Fruit fly (Drosophila melanogaster): ENCODE measurements around the gene CG6125.

CG6125 gene

DNA sequence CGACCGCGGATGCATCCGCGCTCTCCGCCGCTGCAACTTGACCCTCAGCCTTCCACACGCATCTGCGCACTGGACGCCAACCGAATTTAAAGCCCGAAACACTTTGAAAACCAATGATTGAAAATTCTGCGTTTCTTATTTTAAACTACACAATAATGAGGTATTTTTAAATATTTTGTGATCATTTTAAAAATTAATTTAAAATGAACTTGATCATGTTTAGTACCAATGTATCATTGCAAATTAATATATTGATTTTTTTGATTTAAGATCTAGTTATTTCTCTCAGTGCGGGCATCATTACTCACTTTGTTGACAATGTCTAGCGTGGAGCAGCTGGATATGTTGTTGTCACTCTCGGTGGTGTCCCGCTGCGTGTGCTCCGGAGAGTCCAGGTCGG is 40.0 kb downstream of the CG6125 start (continued):
- TF ChIP-seq CG2120 (GFP tag; optimal IDR thresholded peaks at IDR 0.05): peak; percentile 35
- peak; percentile 16 for TF ChIP-seq salm (tag; optimal IDR thresholded peaks at IDR 0.05)
- TF ChIP-seq psq (GFP tag; optimal IDR thresholded peaks at IDR 0.05): no peak
- TF ChIP-seq CG18262 (tag; optimal IDR thresholded peaks at IDR 0.05): peak; percentile 47
- peak; percentile 75 for TF ChIP-seq sens (GFP tag)
- no peak for TF ChIP-seq yki (optimal IDR thresholded peaks at IDR 0.05)
- TF ChIP-seq CG14014 (GFP tag; IDR thresholded peaks at IDR 0.05): peak; percentile 49; the same call in 1 of the 2 replicates
- TF ChIP-seq fd3F (GFP tag; optimal IDR thresholded peaks at IDR 0.05): peak; percentile 8
- TF ChIP-seq CG17568 (GFP tag; optimal IDR thresholded peaks at IDR 0.05): no peak
- TF ChIP-seq bigmax (GFP tag; optimal IDR thresholded peaks at IDR 0.05): no peak
- TF ChIP-seq H15 (GFP tag; IDR thresholded peaks at IDR 0.05): no peak
- peak; percentile 51 for TF ChIP-seq grau (tag; optimal IDR thresholded peaks at IDR 0.05)
- TF ChIP-seq inv (GFP tag; IDR thresholded peaks at IDR 0.05; ENCODE audit: partially characterized antibody): no peak
- no peak for TF ChIP-seq lab (GFP tag; optimal IDR thresholded peaks at IDR 0.05)
- TF ChIP-seq CG6689 (GFP tag; IDR thresholded peaks at IDR 0.05): 0 out of 2 replicates have a peak, but pooled peaks have one; percentile 29
- peak; percentile 18; the same call in 1 of the 2 replicates for TF ChIP-seq ttk (GFP tag; IDR thresholded peaks at IDR 0.05)
- TF ChIP-seq Hand (GFP tag; optimal IDR thresholded peaks at IDR 0.05): no peak
- TF ChIP-seq CG11695 (GFP tag; IDR thresholded peaks at IDR 0.05): peak; percentile 61; the same call in 2 of the 3 replicates
- peak; percentile 41; the same call in 1 of the 2 replicates for TF ChIP-seq Xrp1 (GFP tag; IDR thresholded peaks at IDR 0.05)
- no peak for TF ChIP-seq z (GFP tag; IDR thresholded peaks at IDR 0.05)
- TF ChIP-seq gce (GFP tag; IDR thresholded peaks at IDR 0.05): no peak
- 0 out of 2 replicates have a peak, but pooled peaks have one; percentile 8 for TF ChIP-seq CG10321 (GFP tag; IDR thresholded peaks at IDR 0.05)
- peak; percentile 17 for TF ChIP-seq CG1603 (tag; optimal IDR thresholded peaks at IDR 0.05)
- no peak for TF ChIP-seq Blimp-1 (GFP tag; optimal IDR thresholded peaks at IDR 0.05)
- peak; percentile 45 for TF ChIP-seq CG17359 (tag; optimal IDR thresholded peaks at IDR 0.05)
- TF ChIP-seq toy (GFP tag; IDR thresholded peaks at IDR 0.05): no peak
- peak; percentile 23 for TF ChIP-seq CG14710 (tag; optimal IDR thresholded peaks at IDR 0.05)
- peak; percentile 11 for TF ChIP-seq Hr3 (GFP tag; optimal IDR thresholded peaks at IDR 0.05)
- TF ChIP-seq pzg (GFP tag; optimal IDR thresholded peaks at IDR 0.05): no peak
- TF ChIP-seq hkb (optimal IDR thresholded peaks at IDR 0.05): no peak
- TF ChIP-seq hkb (GFP tag; IDR thresholded peaks at IDR 0.05): peak; percentile 63
- TF ChIP-seq CG8388 (GFP tag; optimal IDR thresholded peaks at IDR 0.05): peak; percentile 64
- TF ChIP-seq Stat92E (GFP tag; optimal IDR thresholded peaks at IDR 0.05): no peak
- no peak for TF ChIP-seq CG3838 (GFP tag; optimal IDR thresholded peaks at IDR 0.05)
- TF ChIP-seq CG6765 (GFP tag; optimal IDR thresholded peaks at IDR 0.05): peak; percentile 8
- no peak for TF ChIP-seq org-1 (GFP tag; optimal IDR thresholded peaks at IDR 0.05)
- peak; percentile 64; the same call in 1 of the 2 replicates for TF ChIP-seq HLH3B (GFP tag; IDR thresholded peaks at IDR 0.05)
- peak; percentile 77 for TF ChIP-seq vvl (GFP tag; IDR thresholded peaks at IDR 0.05)
- TF ChIP-seq her (GFP tag; optimal IDR thresholded peaks at IDR 0.05): no peak
- TF ChIP-seq Taf1 (GFP tag; IDR thresholded peaks at IDR 0.05): no peak
- 0 out of 3 replicates have a peak, but pooled peaks have one; percentile 29 for TF ChIP-seq Dbx (GFP tag; IDR thresholded peaks at IDR 0.05)
- TF ChIP-seq Ssrp (tag; optimal IDR thresholded peaks at IDR 0.05): no peak
- TF ChIP-seq sqz (GFP tag; optimal IDR thresholded peaks at IDR 0.05): no peak
- no peak for TF ChIP-seq CG9609 (GFP tag; optimal IDR thresholded peaks at IDR 0.05)
- TF ChIP-seq zf30C (GFP tag; optimal IDR thresholded peaks at IDR 0.05): peak; percentile 56
- peak; percentile 45 for TF ChIP-seq CG2712 (tag; optimal IDR thresholded peaks at IDR 0.05)
- TF ChIP-seq CG32532 (GFP tag; IDR thresholded peaks at IDR 0.05): peak; percentile 37; the same call in 1 of the 2 replicates
- no peak for TF ChIP-seq CG2129 (GFP tag; IDR thresholded peaks at IDR 0.05; ENCODE audit: partially characterized antibody)
- peak in 1 of 2 experiments; percentile 62 for TF ChIP-seq bsh (GFP tag; optimal IDR thresholded peaks at IDR 0.05)
- TF ChIP-seq CG14441 (GFP tag; IDR thresholded peaks at IDR 0.05): peak; percentile 51
- TF ChIP-seq CG11560 (tag; IDR thresholded peaks at IDR 0.05): no peak

All from whole organism, embryonic.